Worm (Caenorhabditis elegans) whole organism, midembryonic: Measurements from ENCODE around the gene cutl-22.

ENCODE experiments used
- T22C8.4 ChIP-seq: fragments of 200-800 bp; sonication (Bioruptor generic); IDR thresholded peaks from 2 replicates; pipeline ENCODE4 v1.3.6; 2022; ENCODE audit warnings: missing genetic modification characterization, missing compliant biosample characterization
- cog-1 ChIP-seq: sonication (generic microtip); optimal IDR thresholded peaks from 2 replicates; lab custom pipeline; 2016; ENCODE audit warnings: missing genetic modification characterization, missing compliant biosample characterization
- flt-1 ChIP-seq: fragments of 200-800 bp; sonication (Bioruptor generic); IDR thresholded peaks from 2 replicates; pipeline ENCODE4 v1.3.6; 2022; ENCODE audit warnings: missing genetic modification characterization, missing compliant biosample characterization
- klf-2 ChIP-seq: fragments of 200-800 bp; sonication (Bioruptor generic); conservative IDR thresholded peaks from 2 replicates; pipeline ENCODE4 v1.3.6; 2022; ENCODE audit warnings: missing genetic modification reagents, missing genetic modification characterization, missing compliant biosample characterization
- ref-1 ChIP-seq: fragments of 200-800 bp; sonication (Bioruptor generic); conservative IDR thresholded peaks from 2 replicates; pipeline ENCODE4 v1.3.6; 2022; ENCODE audit warnings: missing genetic modification reagents, missing genetic modification characterization, missing compliant biosample characterization
- ztf-23 ChIP-seq: fragments of 200-800 bp; sonication (Bioruptor generic); IDR thresholded peaks from 2 replicates; pipeline ENCODE4 v1.3.6; 2022; ENCODE audit warnings: missing genetic modification reagents, missing genetic modification characterization, missing compliant biosample characterization
- ztf-29 ChIP-seq: fragments of 200-800 bp; sonication (Bioruptor generic); IDR thresholded peaks from 2 replicates; pipeline ENCODE4 v1.3.6; 2022; ENCODE audit warnings: missing genetic modification reagents, missing genetic modification characterization, missing compliant biosample characterization

DNA sequence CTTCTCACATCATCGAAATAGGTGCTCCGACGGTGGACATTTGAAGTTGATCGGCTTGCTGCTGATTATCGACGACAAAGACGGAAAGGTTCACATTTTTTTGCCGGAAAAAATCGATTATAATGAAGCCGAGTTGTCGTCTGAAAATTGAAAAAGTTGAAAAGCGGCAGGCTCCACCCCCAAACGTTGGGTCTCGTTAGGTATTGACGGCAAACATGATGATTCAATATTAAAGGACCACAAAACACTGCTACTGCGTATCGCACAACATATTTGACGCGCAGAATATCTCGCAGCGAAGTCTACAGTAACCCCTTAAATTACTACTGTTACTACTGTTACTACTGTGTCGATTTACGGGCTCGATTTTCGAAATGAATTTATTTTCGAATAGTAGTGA, 16.7 kb downstream of the cutl-22 start:
- TF ChIP-seq flt-1 (GFP tag; lab: Robert Waterston, UW): no peak
- TF ChIP-seq klf-2 (GFP tag; lab: Robert Waterston, UW): no peak
- no peak for TF ChIP-seq cog-1 (tag; lab: Kevin White, UChicago)
- TF ChIP-seq T22C8.4 (GFP tag; lab: Robert Waterston, UW): no peak
- 0 out of 2 replicates have a peak, but pooled peaks have one; percentile 52 for TF ChIP-seq ztf-23 (GFP tag; lab: Robert Waterston, UW)
- TF ChIP-seq ztf-29 (GFP tag; lab: Robert Waterston, UW): no peak
- TF ChIP-seq ref-1: no peak
